Worm (Caenorhabditis elegans) whole organism, young adult: ENCODE measurements around the gene tsr-1.

Source experiments
- C17E4.6 ChIP-seq: fragments of 200-800 bp; sonication (Bioruptor generic); IDR thresholded peaks from 2 replicates; pipeline ENCODE4 v1.3.6; 2022; ENCODE audit warnings: missing genetic modification reagents, missing genetic modification characterization, missing compliant biosample characterization
- F22D6.2 ChIP-seq: sonication (generic microtip); optimal IDR thresholded peaks from 2 replicates; lab custom pipeline; 2016; ENCODE audit warnings: mild to moderate bottlenecking, missing genetic modification characterization, missing compliant biosample characterization
- F23B12.7 ChIP-seq: sonication (generic microtip); optimal IDR thresholded peaks from 2 replicates; lab custom pipeline; 2017; ENCODE audit warnings: missing genetic modification characterization, mild to moderate bottlenecking, missing compliant biosample characterization, antibody characterized with exemption, moderate library complexity; ENCODE audit not compliant: insufficient read depth
- F33H1.4 ChIP-seq: fragments of 200-800 bp; sonication (Bioruptor generic); IDR thresholded peaks from 2 replicates; pipeline ENCODE4 v1.3.6; 2022; ENCODE audit warnings: missing genetic modification reagents, missing genetic modification characterization, missing compliant biosample characterization
- F37B4.10 ChIP-seq: fragments of 200-800 bp; sonication (Bioruptor generic); IDR thresholded peaks from 2 replicates; pipeline ENCODE4 v1.3.6; 2022; ENCODE audit warnings: missing genetic modification characterization, missing compliant biosample characterization
- aptf-2 ChIP-seq: fragments of 200-800 bp; sonication (Bioruptor generic); conservative IDR thresholded peaks from 2 replicates; pipeline ENCODE4 v1.3.6; 2022; ENCODE audit warnings: missing genetic modification reagents, missing genetic modification characterization, missing compliant biosample characterization
- athp-1 ChIP-seq: sonication (generic microtip); optimal IDR thresholded peaks from 2 replicates; lab custom pipeline; 2017; ENCODE audit warnings: mild to moderate bottlenecking, missing genetic modification characterization, missing compliant biosample characterization
- bed-1 ChIP-seq: fragments of 200-800 bp; sonication (Bioruptor generic); IDR thresholded peaks from 2 replicates; pipeline ENCODE4 v1.3.6; 2022; ENCODE audit warnings: missing genetic modification reagents, missing genetic modification characterization, missing compliant biosample characterization
- ccch-3 ChIP-seq: fragments of 200-800 bp; sonication (Bioruptor generic); optimal IDR thresholded peaks from 2 replicates; lab custom pipeline; 2018; ENCODE audit warnings: mild to moderate bottlenecking, missing genetic modification characterization, missing compliant biosample characterization
- cebp-2 ChIP-seq: fragments of 200-800 bp; sonication (Bioruptor generic); IDR thresholded peaks from 2 replicates; pipeline ENCODE4 v1.3.6; 2022; ENCODE audit warnings: missing genetic modification characterization, missing compliant biosample characterization
- ceh-79 ChIP-seq: sonication (generic microtip); optimal IDR thresholded peaks from 2 replicates; lab custom pipeline; 2017; ENCODE audit warnings: mild to moderate bottlenecking, missing genetic modification characterization, missing compliant biosample characterization
- dox-1 ChIP-seq: fragments of 200-800 bp; sonication (Bioruptor generic); IDR thresholded peaks from 2 replicates; pipeline ENCODE4 v1.3.6; 2022; ENCODE audit warnings: missing genetic modification reagents, missing genetic modification characterization, missing compliant biosample characterization
- dpl-1 ChIP-seq: fragments of 150-350 bp; optimal IDR thresholded peaks from 2 replicates; lab custom pipeline; 2014; ENCODE audit warnings: missing biosample characterization, missing genetic modification reagents, missing genetic modification characterization
- efl-1 ChIP-seq: fragments of 150-350 bp; optimal IDR thresholded peaks from 2 replicates; lab custom pipeline; 2014; ENCODE audit warnings: missing biosample characterization, missing genetic modification reagents, missing genetic modification characterization
- egrh-3 ChIP-seq: fragments of 200-800 bp; sonication (Bioruptor generic); IDR thresholded peaks from 2 replicates; pipeline ENCODE4 v1.3.6; 2022; ENCODE audit warnings: missing genetic modification reagents, missing genetic modification characterization, missing compliant biosample characterization
- him-1 ChIP-seq: sonication (generic microtip); optimal IDR thresholded peaks from 2 replicates; lab custom pipeline; 2016; ENCODE audit warnings: missing genotype, missing genetic modification reagents, missing genetic modification characterization, missing compliant biosample characterization
- hlh-26 ChIP-seq: fragments of 200-800 bp; sonication (Bioruptor generic); conservative IDR thresholded peaks from 2 replicates; pipeline ENCODE4 v1.3.6; 2022; ENCODE audit warnings: missing genetic modification reagents, missing genetic modification characterization, missing compliant biosample characterization
- let-607 ChIP-seq, 2 experiments: fragments of 200-800 bp in 1 of 2; sonication (Bioruptor generic) in 1 of 2; sonication (generic microtip) in 1 of 2; optimal IDR thresholded peaks; 2 replicates each; lab custom pipeline; 2016 to 2018; ENCODE audit warnings: mild to moderate bottlenecking in 2 of 2, missing compliant biosample characterization in 2 of 2, missing genetic modification characterization in 2 of 2, moderate library complexity in 2 of 2, missing genotype in 1 of 2
- lsl-1 ChIP-seq: fragments of 200-800 bp; sonication (Bioruptor generic); optimal IDR thresholded peaks from 2 replicates; lab custom pipeline; 2018; ENCODE audit warnings: mild to moderate bottlenecking, missing genetic modification characterization, moderate library complexity, missing compliant biosample characterization
- mcd-1 ChIP-seq: fragments of 200-800 bp; sonication (Bioruptor generic); IDR thresholded peaks from 2 replicates; pipeline ENCODE4 v1.3.6; 2022; ENCODE audit warnings: missing genetic modification reagents, missing genetic modification characterization, missing compliant biosample characterization
- mel-28 ChIP-seq: sonication (generic microtip); optimal IDR thresholded peaks from 2 replicates; lab custom pipeline; 2016; ENCODE audit warnings: borderline replicate concordance, mild to moderate bottlenecking, missing genetic modification characterization, missing compliant biosample characterization
- nfya-2 ChIP-seq: fragments of 200-800 bp; sonication (Bioruptor generic); IDR thresholded peaks from 2 replicates; pipeline ENCODE4 v1.3.6; 2022; ENCODE audit warnings: missing genetic modification reagents, missing genetic modification characterization, missing compliant biosample characterization
- pbrm-1 ChIP-seq: fragments of 200-800 bp; sonication (Bioruptor generic); IDR thresholded peaks from 2 replicates; pipeline ENCODE4 v1.3.6; 2022; ENCODE audit warnings: missing genetic modification reagents, missing genetic modification characterization, missing compliant biosample characterization
- rcor-1 ChIP-seq: fragments of 200-800 bp; sonication (Bioruptor generic); IDR thresholded peaks from 2 replicates; pipeline ENCODE4 v1.3.6; 2022; ENCODE audit warnings: missing genetic modification reagents, missing genetic modification characterization, missing compliant biosample characterization
- rec-8 ChIP-seq, 2 experiments: sonication (generic microtip); optimal IDR thresholded peaks; 2 replicates each; lab custom pipeline; 2016; ENCODE audit warnings: mild to moderate bottlenecking in 2 of 2, missing genetic modification characterization in 2 of 2, missing genetic modification reagents in 2 of 2, missing genotype in 2 of 2, missing biosample characterization in 1 of 2, missing compliant biosample characterization in 1 of 2, moderate library complexity in 1 of 2
- sdz-38 ChIP-seq: sonication (generic microtip); optimal IDR thresholded peaks from 2 replicates; lab custom pipeline; 2016; ENCODE audit warnings: missing genotype, missing genetic modification characterization, missing compliant biosample characterization
- snpc-4 ChIP-seq, 5 experiments: fragments of 150-350 bp in 1 of 5; sonication (generic microtip) in 4 of 5; optimal IDR thresholded peaks; 2 replicates each; lab custom pipeline; 2014 to 2018; ENCODE audit warnings: missing genetic modification characterization in 5 of 5, missing biosample characterization in 3 of 5, antibody characterized with exemption in 2 of 5, mild to moderate bottlenecking in 2 of 5, missing compliant biosample characterization in 2 of 5, missing genotype in 2 of 5, moderate library complexity in 2 of 5, missing genetic modification reagents in 1 of 5
- sptf-2 ChIP-seq: fragments of 200-800 bp; sonication (Bioruptor generic); optimal IDR thresholded peaks from 2 replicates; lab custom pipeline; 2018; ENCODE audit warnings: mild to moderate bottlenecking, missing genetic modification characterization, missing compliant biosample characterization
- zfh-2 ChIP-seq: fragments of 200-800 bp; sonication (Bioruptor generic); conservative IDR thresholded peaks from 2 replicates; pipeline ENCODE4 v1.3.6; 2022; ENCODE audit warnings: missing genetic modification reagents, missing genetic modification characterization, missing compliant biosample characterization
- ztf-28 ChIP-seq: fragments of 200-800 bp; sonication (Bioruptor generic); IDR thresholded peaks from 2 replicates; pipeline ENCODE4 v1.3.6; 2022; ENCODE audit warnings: missing genetic modification reagents, missing genetic modification characterization, missing compliant biosample characterization

tsr-1 gene

DNA sequence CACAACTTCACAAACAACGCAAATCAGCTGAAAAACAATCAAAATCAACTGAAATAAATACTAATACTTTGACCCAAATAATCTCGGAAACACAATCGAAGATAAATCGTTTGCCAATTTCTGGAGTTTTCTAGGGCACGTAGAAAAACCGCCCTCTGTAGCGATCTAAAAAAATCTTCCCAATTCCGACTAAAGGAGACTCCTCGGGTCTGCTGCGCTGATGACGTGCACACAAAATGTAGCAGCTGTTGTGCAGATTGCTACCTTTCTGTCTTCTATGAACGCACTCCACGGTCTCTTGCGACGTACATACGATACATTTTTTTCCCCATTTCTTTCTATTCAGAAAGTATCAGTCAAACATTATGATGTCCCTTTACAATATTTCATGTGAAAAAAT, 15.2 kb upstream of the tsr-1 start, which contains the start of gene F53G2.1:
F53G2.1 (plus strand) TSS at position 301 of the 400 bp plus-strand sequence.
- TF ChIP-seq pbrm-1 (GFP tag; lab: Robert Waterston, UW): no peak
- TF ChIP-seq F23B12.7: no peak
- TF ChIP-seq let-607 (tag; optimal IDR thresholded peaks at IDR 0.05; lab: Kevin White, UChicago): no peak
- TF ChIP-seq mel-28 (tag; lab: Kevin White, UChicago): no peak
- no peak for TF ChIP-seq ccch-3 (GFP tag; lab: Kevin White, UChicago)
- TF ChIP-seq aptf-2: no peak
- TF ChIP-seq ceh-79 (tag; lab: Kevin White, UChicago): no peak
- TF ChIP-seq ztf-28: no peak

DNA sequence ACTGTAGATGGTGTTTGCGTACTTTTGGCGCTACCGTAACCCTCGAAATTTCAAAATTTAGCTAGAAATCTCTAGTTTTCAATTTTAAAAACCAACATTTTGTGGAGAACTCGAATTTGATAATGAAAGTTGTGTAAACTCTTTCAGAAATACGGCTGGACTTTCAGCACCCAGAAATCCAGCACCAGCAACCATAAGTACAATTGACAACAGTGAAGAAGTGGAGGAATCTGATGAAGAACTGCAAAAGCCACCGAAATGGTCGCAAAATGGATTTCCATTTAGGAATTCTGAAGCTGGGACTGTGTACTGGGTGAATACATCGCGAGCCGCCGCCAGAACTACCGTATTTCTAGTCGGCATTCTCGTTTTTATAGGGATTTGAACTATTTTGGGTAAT, 10.3 kb upstream of the tsr-1 start, which contains the start of gene F53G2.13:
F53G2.13 (plus strand) TSS at position 301 of the 400 bp plus-strand sequence.
- TF ChIP-seq zfh-2 (GFP tag; lab: Robert Waterston, UW): no peak
- TF ChIP-seq, all 124 proteins: peak for 0

DNA sequence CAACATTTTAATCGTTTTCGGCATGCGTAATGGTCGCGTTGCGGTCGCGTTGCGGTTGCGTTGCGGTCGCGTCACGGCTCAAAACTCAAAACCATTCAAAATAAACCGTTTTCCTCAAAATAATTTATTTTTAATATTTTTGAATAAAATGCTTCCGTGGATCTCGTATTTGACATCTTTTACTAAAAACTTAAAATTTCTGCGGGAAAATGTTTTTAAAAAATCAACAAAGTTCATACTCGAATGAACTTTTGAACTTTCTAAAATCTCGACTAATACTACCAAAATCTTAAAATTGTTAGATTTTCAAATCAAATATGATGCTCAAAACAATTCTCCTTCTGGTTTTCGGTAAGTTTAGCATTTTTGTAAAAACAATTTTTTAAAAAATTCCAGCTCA, 8.5 kb upstream of the tsr-1 start, which contains the start of gene F53G2.2:
F53G2.2 (plus strand) TSS at position 301 of the 400 bp plus-strand sequence.
- TF ChIP-seq C17E4.6 (GFP tag; lab: Robert Waterston, UW) (no peak), bed-1 (GFP tag; lab: Robert Waterston, UW) (no peak), nfya-2 (GFP tag; lab: Robert Waterston, UW) (no peak), him-1 (no peak), F22D6.2 (tag; lab: Kevin White, UChicago) (no peak), rec-8 (tag; optimal IDR thresholded peaks at IDR 0.05; lab: Kevin White, UChicago) (no peak), zfh-2 (GFP tag; lab: Robert Waterston, UW) (no peak), efl-1 (GFP tag; lab: Kevin White, UChicago) (no peak), sdz-38 (tag; lab: Kevin White, UChicago) (no peak), dox-1 (GFP tag; lab: Robert Waterston, UW) (no peak), rcor-1 (GFP tag; lab: Robert Waterston, UW) (no peak), dpl-1 (GFP tag; lab: Kevin White, UChicago) (no peak), F37B4.10 (GFP tag; lab: Robert Waterston, UW) (no peak), F33H1.4 (GFP tag; lab: Robert Waterston, UW) (no peak)

DNA sequence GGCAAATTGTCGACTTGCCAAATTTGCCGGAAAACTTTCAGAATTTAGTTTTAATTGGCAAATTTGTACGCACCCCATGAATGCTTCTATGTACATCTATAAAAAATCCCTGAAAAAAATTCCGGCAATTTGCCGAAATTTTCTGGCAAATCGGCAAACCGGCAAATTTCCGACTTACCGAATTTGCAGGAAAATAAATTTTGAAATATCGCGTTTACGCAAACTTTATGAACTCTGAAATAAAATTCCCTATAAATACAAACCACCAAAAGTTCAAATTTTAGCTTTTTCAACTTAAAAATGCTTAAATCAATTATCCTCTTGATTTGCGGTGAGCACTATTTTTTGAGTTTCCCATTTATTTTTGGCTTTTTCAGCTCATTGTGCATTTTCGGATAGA, 6.9 kb upstream of the tsr-1 start, which contains the start of gene F53G2.3:
F53G2.3 (plus strand) TSS at position 301 of the 400 bp plus-strand sequence.
- TF ChIP-seq dox-1 (GFP tag; lab: Robert Waterston, UW) (no peak), athp-1 (no peak), sptf-2 (GFP tag; lab: Kevin White, UChicago) (no peak), C17E4.6 (GFP tag; lab: Robert Waterston, UW) (no peak), egrh-3 (no peak), snpc-4 (GFP tag; optimal IDR thresholded peaks at IDR 0.05; lab: Kevin White, UChicago) (no peak), snpc-4 (tag; optimal IDR thresholded peaks at IDR 0.05; lab: Kevin White, UChicago) (no peak)

DNA sequence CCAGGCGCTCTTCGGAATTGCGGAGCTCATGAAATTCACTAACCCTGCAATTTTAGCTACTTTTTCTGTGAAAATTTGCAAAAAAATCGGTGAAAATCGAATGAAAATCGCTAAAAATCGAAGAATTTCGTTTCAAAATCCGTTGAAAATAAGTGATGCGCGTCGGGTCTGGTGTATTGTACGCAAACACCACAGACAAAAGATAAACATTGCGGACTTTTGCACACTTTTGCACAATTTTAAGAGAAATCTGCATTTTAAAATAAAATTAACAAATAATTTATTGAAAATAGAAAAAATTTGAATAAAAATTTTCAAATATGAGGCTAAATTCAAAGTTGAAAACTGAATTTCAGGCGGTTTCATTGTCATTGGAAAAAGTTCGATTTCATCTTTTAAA, 5.9 kb upstream of the tsr-1 start, which contains the start of gene F53G2.12:
F53G2.12 (minus strand) TSS at position 44 of the 400 bp plus-strand sequence.
- TF ChIP-seq mcd-1 (peak; percentile 39; the same call in 1 of the 2 replicates), hlh-26 (GFP tag; lab: Robert Waterston, UW) (no peak), lsl-1 (peak; percentile 33), zfh-2 (GFP tag; lab: Robert Waterston, UW) (no peak), cebp-2 (GFP tag; lab: Robert Waterston, UW) (no peak)
